Fruit fly (Drosophila melanogaster): ENCODE measurements around the gene Bin1.

DNA sequence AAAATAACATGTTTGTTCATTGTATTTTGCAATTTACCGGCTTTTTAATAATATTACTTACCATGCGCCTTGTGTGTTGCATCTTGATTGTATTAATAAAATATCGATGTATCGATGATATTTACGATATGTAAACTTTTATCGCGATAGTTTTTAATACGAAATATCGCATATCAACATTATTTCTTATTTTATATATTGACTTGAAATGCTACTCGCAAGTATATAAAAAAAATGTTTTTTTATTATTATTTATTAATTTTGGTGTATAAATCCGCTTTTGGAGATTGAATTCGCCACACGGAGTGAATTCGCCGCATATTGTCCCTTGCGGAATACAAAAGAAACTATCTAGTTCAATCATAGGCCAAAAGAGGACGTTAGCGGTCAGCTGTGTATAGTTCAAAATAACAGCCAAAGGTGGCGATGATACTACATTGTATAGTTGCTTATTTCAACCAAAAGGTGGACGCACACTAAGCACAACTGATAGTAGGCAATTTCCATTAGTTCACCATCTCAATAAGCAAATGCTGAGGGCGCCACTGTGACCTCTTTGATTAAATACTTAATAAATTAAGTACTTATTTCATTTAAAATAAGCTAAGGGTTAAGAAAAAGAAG, 15.9 kb upstream of the Bin1 start, which contains the start of gene mtSSB:
- no peak for TF ChIP-seq CG6808 (GFP tag; optimal IDR thresholded peaks at IDR 0.05)
- peak; percentile 76 for TF ChIP-seq acj6 (GFP tag; optimal IDR thresholded peaks at IDR 0.05)
- TF ChIP-seq OdsH (GFP tag; optimal IDR thresholded peaks at IDR 0.05) = peak; percentile 75
- peak; percentile 62 for TF ChIP-seq Sox102F (GFP tag; optimal IDR thresholded peaks at IDR 0.05)
- peak; percentile 53 for TF ChIP-seq net (GFP tag; optimal IDR thresholded peaks at IDR 0.05)
- TF ChIP-seq esn (GFP tag; optimal IDR thresholded peaks at IDR 0.05) = peak; percentile 87
- peak; percentile 41 for TF ChIP-seq fkh (GFP tag; optimal IDR thresholded peaks at IDR 0.05)

Measured in whole organism, prepupa.